Fruit fly (Drosophila melanogaster) whole organism, wandering third instar larva: ENCODE measurements around the gene Rtc1.

Experiments used
- Abd-B ChIP-seq: fragments of >200 bp; optimal IDR thresholded peaks from 2 replicates; lab custom pipeline; 2017; ENCODE audit warnings: missing biosample characterization, missing genetic modification characterization
- CG32264 ChIP-seq: fragments of 200-800 bp; sonication (Bioruptor generic); optimal IDR thresholded peaks from 2 replicates; lab custom pipeline; 2016; ENCODE audit warnings: missing biosample characterization, missing genetic modification characterization
- CG9705 ChIP-seq: fragments of 200-800 bp; sonication (Bioruptor generic); optimal IDR thresholded peaks from 2 replicates; lab custom pipeline; 2018; ENCODE audit warnings: missing biosample characterization, mild to moderate bottlenecking, missing genetic modification characterization
- CrebA ChIP-seq: fragments of 200-800 bp; sonication (Bioruptor generic); optimal IDR thresholded peaks from 2 replicates; lab custom pipeline; 2016; ENCODE audit warnings: missing biosample characterization, mild to moderate bottlenecking, missing genetic modification characterization, borderline replicate concordance
- Dfd ChIP-seq: fragments of >200 bp; optimal IDR thresholded peaks from 2 replicates; lab custom pipeline; 2017; ENCODE audit warnings: missing biosample characterization, missing genetic modification characterization
- Dif ChIP-seq: fragments of 200-275, 200-300 bp; sonication (Bioruptor generic); optimal IDR thresholded peaks from 2 replicates; lab custom pipeline; 2018; ENCODE audit warnings: missing biosample characterization, missing genetic modification characterization; ENCODE audit not compliant: partially characterized antibody
- GATAd ChIP-seq: sonication (Bioruptor generic); optimal IDR thresholded peaks from 2 replicates; lab custom pipeline; 2016; ENCODE audit warnings: missing biosample characterization, missing genetic modification characterization
- HLH106 ChIP-seq: fragments of 200-800 bp; optimal IDR thresholded peaks from 3 replicates; lab custom pipeline; 2019; ENCODE audit warnings: missing biosample characterization, mild to moderate bottlenecking, missing genetic modification characterization, moderate library complexity
- Hnf4 ChIP-seq: fragments of 200-800 bp; sonication (Bioruptor generic); optimal IDR thresholded peaks from 2 replicates; lab custom pipeline; 2016; ENCODE audit warnings: missing biosample characterization, mild to moderate bottlenecking, missing genetic modification characterization
- Hr78 ChIP-seq: fragments of >200 bp; optimal IDR thresholded peaks from 2 replicates; lab custom pipeline; 2017; ENCODE audit warnings: missing biosample characterization, missing genetic modification characterization
- Hr83 ChIP-seq: fragments of 200-300 bp; sonication (Bioruptor generic); optimal IDR thresholded peaks from 2 replicates; lab custom pipeline; 2016; ENCODE audit warnings: missing biosample characterization, mild to moderate bottlenecking, missing genetic modification characterization, moderate library complexity; ENCODE audit not compliant: poor library complexity, severe bottlenecking
- Jra ChIP-seq: sonication (Bioruptor generic); optimal IDR thresholded peaks from 2 replicates; lab custom pipeline; 2016; ENCODE audit warnings: missing biosample characterization, missing genetic modification characterization
- Mio ChIP-seq: sonication (Bioruptor generic); optimal IDR thresholded peaks from 2 replicates; lab custom pipeline; 2016; ENCODE audit warnings: missing biosample characterization, missing genetic modification characterization
- Myc ChIP-seq: fragments of >200 bp; optimal IDR thresholded peaks from 2 replicates; lab custom pipeline; 2017
- N ChIP-seq: fragments of >200 bp; optimal IDR thresholded peaks from 2 replicates; lab custom pipeline; 2018; ENCODE audit warnings: missing biosample characterization, missing external identifiers, missing genetic modification characterization
- OdsH ChIP-seq: fragments of 200-800 bp; sonication (Bioruptor generic); optimal IDR thresholded peaks from 2 replicates; lab custom pipeline; 2016; ENCODE audit warnings: missing biosample characterization, mild to moderate bottlenecking, missing genetic modification characterization
- Rel ChIP-seq, 2 experiments: fragments of 200-800 bp; sonication (Bioruptor generic) in 1 of 2; optimal IDR thresholded peaks; 2 replicates in 1 of 2; 3 replicates in 1 of 2; lab custom pipeline; 2016 to 2019; ENCODE audit warnings: mild to moderate bottlenecking in 2 of 2, missing biosample characterization in 2 of 2, missing genetic modification characterization in 2 of 2, moderate library complexity in 1 of 2
- Sp1 ChIP-seq: fragments of 200-800 bp; sonication (Bioruptor generic); optimal IDR thresholded peaks from 3 replicates; lab custom pipeline; 2019; ENCODE audit warnings: missing biosample characterization, mild to moderate bottlenecking, missing genetic modification characterization, moderate library complexity
- Vsx2 ChIP-seq: fragments of 200-300, 225-300 bp; sonication (Bioruptor generic); optimal IDR thresholded peaks from 2 replicates; lab custom pipeline; 2018; ENCODE audit warnings: missing biosample characterization, missing genetic modification characterization; ENCODE audit not compliant: partially characterized antibody
- br ChIP-seq: fragments of 200-800 bp; sonication (Bioruptor generic); optimal IDR thresholded peaks from 2 replicates; lab custom pipeline; 2016; ENCODE audit warnings: missing biosample characterization, missing genetic modification characterization
- brk ChIP-seq: fragments of 200-800 bp; sonication (Bioruptor generic); optimal IDR thresholded peaks from 2 replicates; lab custom pipeline; 2016; ENCODE audit warnings: missing biosample characterization, mild to moderate bottlenecking, missing genetic modification characterization
- dl ChIP-seq, 2 experiments: fragments of 175-275, 200-275 bp in 1 of 2; fragments of 200-275 bp in 1 of 2; sonication (Bioruptor generic); optimal IDR thresholded peaks; lab custom pipeline; 2018; ENCODE audit warnings: mild to moderate bottlenecking in 2 of 2, missing biosample characterization in 2 of 2, missing genetic modification characterization in 2 of 2, moderate library complexity in 2 of 2; ENCODE audit not compliant: partially characterized antibody in 2 of 2, insufficient read depth in 1 of 2
- dmrt93B ChIP-seq: fragments of 200-800 bp; sonication (Bioruptor generic); optimal IDR thresholded peaks from 2 replicates; lab custom pipeline; 2018; ENCODE audit warnings: missing biosample characterization, mild to moderate bottlenecking, missing genetic modification characterization
- dsf ChIP-seq: sonication (Bioruptor generic); optimal IDR thresholded peaks from 2 replicates; lab custom pipeline; 2016; ENCODE audit warnings: missing biosample characterization, missing genetic modification characterization, borderline replicate concordance
- ey ChIP-seq: fragments of 200-800 bp; sonication (Bioruptor generic); optimal IDR thresholded peaks from 2 replicates; lab custom pipeline; 2016; ENCODE audit warnings: missing biosample characterization, missing genetic modification characterization
- foxo ChIP-seq, 2 experiments: fragments of 200-800 bp; sonication (Bioruptor generic); optimal IDR thresholded peaks; 2 replicates in 1 of 2; 3 replicates in 1 of 2; lab custom pipeline; 2016 to 2017; ENCODE audit warnings: missing biosample characterization in 2 of 2, missing genetic modification characterization in 2 of 2
- fru ChIP-seq: fragments of 200-800 bp; sonication (Bioruptor generic); optimal IDR thresholded peaks from 3 replicates; lab custom pipeline; 2016; ENCODE audit warnings: missing biosample characterization, mild to moderate bottlenecking, missing genetic modification characterization
- h ChIP-seq: fragments of 200-800 bp; sonication (Bioruptor generic); optimal IDR thresholded peaks from 3 replicates; lab custom pipeline; 2016; ENCODE audit warnings: missing biosample characterization, mild to moderate bottlenecking, missing genetic modification characterization
- jim ChIP-seq: fragments of 175-275, 200-325 bp; sonication (Bioruptor generic); optimal IDR thresholded peaks from 2 replicates; lab custom pipeline; 2016; ENCODE audit warnings: missing biosample characterization, mild to moderate bottlenecking, missing genetic modification characterization
- lola ChIP-seq: fragments of >200 bp; optimal IDR thresholded peaks from 2 replicates; lab custom pipeline; 2017; ENCODE audit warnings: missing biosample characterization, missing genetic modification characterization
- pan ChIP-seq: fragments of >200 bp; optimal IDR thresholded peaks from 2 replicates; lab custom pipeline; 2017
- psq ChIP-seq: fragments of 200-800 bp; sonication (Bioruptor generic); optimal IDR thresholded peaks from 3 replicates; lab custom pipeline; 2017; ENCODE audit warnings: missing biosample characterization, mild to moderate bottlenecking, missing genetic modification characterization, moderate library complexity
- rgr ChIP-seq: fragments of 200-800 bp; sonication (Bioruptor generic); optimal IDR thresholded peaks from 3 replicates; lab custom pipeline; 2016; ENCODE audit warnings: missing biosample characterization, mild to moderate bottlenecking, missing genetic modification characterization
- sage ChIP-seq: fragments of 200-800 bp; sonication (Bioruptor generic); optimal IDR thresholded peaks from 2 replicates; lab custom pipeline; 2016; ENCODE audit warnings: missing biosample characterization, mild to moderate bottlenecking, missing genetic modification characterization
- sv ChIP-seq: fragments of 200-800 bp; sonication (Bioruptor generic); optimal IDR thresholded peaks from 3 replicates; lab custom pipeline; 2016; ENCODE audit warnings: missing biosample characterization, missing genetic modification characterization
- tai ChIP-seq: sonication (Bioruptor generic); optimal IDR thresholded peaks from 2 replicates; lab custom pipeline; 2016; ENCODE audit warnings: missing biosample characterization, missing genetic modification characterization
- usp ChIP-seq: fragments of >200 bp; optimal IDR thresholded peaks from 2 replicates; lab custom pipeline; 2017; ENCODE audit warnings: missing biosample characterization, missing genetic modification characterization
- woc ChIP-seq: sonication (Bioruptor generic); optimal IDR thresholded peaks from 2 replicates; lab custom pipeline; 2016; ENCODE audit warnings: missing biosample characterization, mild to moderate bottlenecking, missing genetic modification characterization

Rtc1 gene

dm6 chrX:13748906-13749872 is 7.8 kb upstream of the Rtc1 start:
- TF ChIP-seq woc (GFP tag; lab: Kevin White, UChicago) (peak; percentile 14), Rel (GFP tag; optimal IDR thresholded peaks at IDR 0.05; lab: Kevin White, UChicago) (no peak), Rel (tag; optimal IDR thresholded peaks at IDR 0.05; lab: Kevin White, UChicago) (peak; percentile 42), CrebA (GFP tag; lab: Kevin White, UChicago) (no peak), N (GFP tag; lab: Kevin White, UChicago) (no peak), Jra (GFP tag; lab: Kevin White, UChicago) (no peak), fru (GFP tag; lab: Kevin White, UChicago) (peak; percentile 53), tai (GFP tag; lab: Kevin White, UChicago) (no peak), foxo (GFP tag; optimal IDR thresholded peaks at IDR 0.05; lab: Kevin White, UChicago) (peak in 1 of 2 experiments; percentile 49), pan (lab: Kevin White, UChicago) (no peak), Hr78 (GFP tag; lab: Kevin White, UChicago) (no peak), sage (GFP tag; lab: Kevin White, UChicago) (no peak), Myc (lab: Kevin White, UChicago) (no peak), Hr83 (GFP tag; lab: Kevin White, UChicago) (no peak), jim (no peak), br (GFP tag; lab: Kevin White, UChicago) (peak; percentile 1), psq (GFP tag; lab: Kevin White, UChicago) (peak; percentile 58), GATAd (GFP tag; lab: Kevin White, UChicago) (no peak), CG32264 (no peak), ey (peak; percentile 42), Dif (GFP tag; lab: Kevin White, UChicago) (no peak), h (GFP tag; lab: Kevin White, UChicago) (peak; percentile 25), usp (GFP tag; lab: Kevin White, UChicago) (no peak), Dfd (GFP tag; lab: Kevin White, UChicago) (no peak), dsf (GFP tag; lab: Kevin White, UChicago) (no peak), sv (GFP tag; lab: Kevin White, UChicago) (peak; percentile 60), Mio (no peak), HLH106 (tag; lab: Kevin White, UChicago) (peak; percentile 38), OdsH (GFP tag; lab: Kevin White, UChicago) (peak; percentile 39), brk (no peak), dmrt93B (GFP tag; lab: Kevin White, UChicago) (peak; percentile 16), Sp1 (GFP tag; lab: Kevin White, UChicago) (peak; percentile 51), CG9705 (GFP tag; lab: Kevin White, UChicago) (no peak), dl (GFP tag; optimal IDR thresholded peaks at IDR 0.05; lab: Kevin White, UChicago; ENCODE audit: insufficient read depth in 1 of 2, partially characterized antibody in 2 of 2) (no peak), Vsx2 (GFP tag; lab: Kevin White, UChicago) (no peak), Hnf4 (GFP tag; lab: Kevin White, UChicago) (no peak), Abd-B (GFP tag; lab: Kevin White, UChicago) (no peak), rgr (GFP tag; lab: Kevin White, UChicago) (peak; percentile 41), lola (GFP tag; lab: Kevin White, UChicago) (no peak)

dm6 chrX:13749873-13750241 is 7.1 kb upstream of the Rtc1 start:
- TF ChIP-seq Sp1 (GFP tag; lab: Kevin White, UChicago): no peak
- TF ChIP-seq Hr83 (GFP tag; lab: Kevin White, UChicago): no peak
- TF ChIP-seq psq (GFP tag; lab: Kevin White, UChicago): no peak
- no peak for TF ChIP-seq woc (GFP tag; lab: Kevin White, UChicago)
- no peak for TF ChIP-seq Rel (GFP tag; optimal IDR thresholded peaks at IDR 0.05; lab: Kevin White, UChicago)
- TF ChIP-seq Rel (tag; optimal IDR thresholded peaks at IDR 0.05; lab: Kevin White, UChicago): no peak
- no peak for TF ChIP-seq CG9705 (GFP tag; lab: Kevin White, UChicago)
- TF ChIP-seq, all 38 proteins: peak for 0
